Worm (Caenorhabditis elegans): ENCODE measurements around the gene srj-6.

- no peak for TF ChIP-seq unc-62 (GFP tag; optimal IDR thresholded peaks at IDR 0.05)
- TF ChIP-seq snpc-4 (GFP tag; optimal IDR thresholded peaks at IDR 0.05), result no peak
- no peak for TF ChIP-seq snpc-4 (tag; optimal IDR thresholded peaks at IDR 0.05)
- TF ChIP-seq rcor-1 (GFP tag; IDR thresholded peaks at IDR 0.05), result no peak
- TF ChIP-seq ztf-28 (GFP tag; IDR thresholded peaks at IDR 0.05), result no peak
- TF ChIP-seq gei-17 (GFP tag; optimal IDR thresholded peaks at IDR 0.05), result no peak
- no peak for TF ChIP-seq ama-1 (optimal IDR thresholded peaks at IDR 0.05)
- no peak for TF ChIP-seq ama-1 (GFP tag; optimal IDR thresholded peaks at IDR 0.05)
- TF ChIP-seq rpc-1 (optimal IDR thresholded peaks at IDR 0.05), result no peak
- no peak for TF ChIP-seq rpc-1 (tag; optimal IDR thresholded peaks at IDR 0.05)
- TF ChIP-seq C06A6.2 (GFP tag; conservative IDR thresholded peaks at IDR 0.05), result no peak
- TF ChIP-seq aptf-3 (GFP tag; IDR thresholded peaks at IDR 0.05), result no peak
- no peak for TF ChIP-seq nfya-1 (tag; optimal IDR thresholded peaks at IDR 0.05; ENCODE audit: borderline replicate concordance, insufficient read depth)
- TF ChIP-seq ets-4 (GFP tag; optimal IDR thresholded peaks at IDR 0.05), result no peak
- no peak for TF ChIP-seq pha-4 (tag; optimal IDR thresholded peaks at IDR 0.05)
- TF ChIP-seq madf-6 (GFP tag; IDR thresholded peaks at IDR 0.05), result no peak
Measured at ce11 chrV:687384-687783, 33.1 kb upstream of the srj-6 start, which contains the start of gene H25P19.1.
